Fruit fly (Drosophila melanogaster): ENCODE results near the gene CG43894.

Gene CG43894

dm6 chr3L:12892485-12893173, 3.1 kb downstream of the CG43894 start, which contains the start of gene CG14118:
Gene CG14118 (plus strand): TSS chr3L:12892658.
- no peak for TF ChIP-seq CG17801 (GFP tag; optimal IDR thresholded peaks at IDR 0.05; ENCODE audit: partially characterized antibody)

- no peak for TF ChIP-seq CG17801 (GFP tag; optimal IDR thresholded peaks at IDR 0.05; ENCODE audit: partially characterized antibody)
These were observed 13.1 kb downstream of the CG43894 start, which contains the start of gene CG12520 for dm6 chr3L:12902579-12903228. Gene CG12520 (minus strand): TSS chr3L:12902737.

dm6 chr3L:12903611-12904010, 14.0 kb downstream of the CG43894 start, which contains the start of gene CG32117:
Gene CG32117 (minus strand): TSS chr3L:12903711.
- no peak for TF ChIP-seq CG17801 (GFP tag; optimal IDR thresholded peaks at IDR 0.05; ENCODE audit: partially characterized antibody)

- TF ChIP-seq CG17801 (GFP tag; optimal IDR thresholded peaks at IDR 0.05; ENCODE audit: partially characterized antibody): peak; percentile 90
These were observed 24.2 kb downstream of the CG43894 start, which contains the start of gene CG32115 for dm6 chr3L:12913609-12914266. Gene CG32115 (minus strand): TSS chr3L:12913646.

dm6 chr3L:12915431-12915830, 25.9 kb downstream of the CG43894 start:
- TF ChIP-seq CG17801 (GFP tag; optimal IDR thresholded peaks at IDR 0.05; ENCODE audit: partially characterized antibody): no peak

Data from ovary, adult (tissue).